Fruit fly (Drosophila melanogaster) whole organism, embryonic: ENCODE results near the gene CG13039.

ENCODE experiments used
- CG1024 ChIP-seq: fragments of 200-800 bp; sonication (Bioruptor generic); IDR thresholded peaks from 2 replicates; pipeline ENCODE4 v1.3.6; 2022; ENCODE audit warnings: missing biosample characterization, missing genetic modification characterization
- CG10565 ChIP-seq: fragments of 200-800 bp; sonication (Bioruptor generic); optimal IDR thresholded peaks from 3 replicates; lab custom pipeline; 2016; ENCODE audit warnings: missing biosample characterization, mild to moderate bottlenecking, missing genetic modification characterization
- CG12942 ChIP-seq: fragments of 200-800 bp; sonication (Bioruptor generic); optimal IDR thresholded peaks from 3 replicates; lab custom pipeline; 2016; ENCODE audit warnings: missing biosample characterization, missing genetic modification characterization
- CG13624 ChIP-seq: fragments of 200-800 bp; sonication (Bioruptor generic); optimal IDR thresholded peaks from 2 replicates; lab custom pipeline; 2016; ENCODE audit warnings: missing biosample characterization, missing genetic modification characterization
- CG13775 ChIP-seq: fragments of 200-800 bp; sonication (Bioruptor generic); optimal IDR thresholded peaks from 3 replicates; lab custom pipeline; 2017; ENCODE audit warnings: missing biosample characterization, mild to moderate bottlenecking, missing genetic modification characterization
- CG14441 ChIP-seq: fragments of 200-800 bp; sonication (Bioruptor generic); IDR thresholded peaks from 2 replicates; pipeline ENCODE4 v1.3.6; 2022; ENCODE audit warnings: missing biosample characterization, missing genetic modification characterization
- CG14710 ChIP-seq: fragments of 200-800 bp; sonication (Bioruptor generic); optimal IDR thresholded peaks from 3 replicates; lab custom pipeline; 2019; ENCODE audit warnings: missing biosample characterization, mild to moderate bottlenecking, missing genetic modification characterization, moderate library complexity
- CG14860 ChIP-seq: fragments of 200-800 bp; sonication (Bioruptor generic); IDR thresholded peaks from 3 replicates; pipeline ENCODE4 v1.3.6; 2022; ENCODE audit warnings: missing biosample characterization, missing genetic modification characterization; ENCODE audit not compliant: partially characterized antibody
- CG15514 ChIP-seq: fragments of 200-800 bp; sonication (Bioruptor generic); optimal IDR thresholded peaks from 3 replicates; lab custom pipeline; 2017; ENCODE audit warnings: missing biosample characterization, missing genetic modification characterization, mild to moderate bottlenecking, moderate library complexity, missing genetic modification reagents
- CG17829 ChIP-seq: fragments of 200-800 bp; optimal IDR thresholded peaks from 2 replicates; lab custom pipeline; 2019; ENCODE audit warnings: missing biosample characterization, mild to moderate bottlenecking, missing genetic modification characterization, moderate library complexity
- CG2875 ChIP-seq: fragments of 200-800 bp; sonication (Bioruptor generic); optimal IDR thresholded peaks from 2 replicates; lab custom pipeline; 2017; ENCODE audit warnings: missing biosample characterization, mild to moderate bottlenecking, missing genetic modification characterization, missing genetic modification reagents
- CG30403 ChIP-seq: fragments of 200-800 bp; sonication (Bioruptor generic); optimal IDR thresholded peaks from 3 replicates; lab custom pipeline; 2016; ENCODE audit warnings: missing biosample characterization, missing genetic modification characterization
- CG32767 ChIP-seq: fragments of 200-800 bp; sonication (Bioruptor generic); IDR thresholded peaks from 2 replicates; pipeline ENCODE4 v1.3.6; 2022; ENCODE audit warnings: missing biosample characterization, missing genetic modification characterization
- CG3726 ChIP-seq: fragments of 200-800 bp; sonication (Bioruptor generic); IDR thresholded peaks from 3 replicates; pipeline ENCODE4, ENCODE4 v1.3.6; 2022; ENCODE audit warnings: missing biosample characterization, missing genetic modification characterization
- CG4282 ChIP-seq: fragments of 200-800 bp; sonication (Bioruptor generic); optimal IDR thresholded peaks from 2 replicates; lab custom pipeline; 2016; ENCODE audit warnings: missing biosample characterization, missing genetic modification characterization
- CG6272 ChIP-seq: fragments of 200-800 bp; sonication (Bioruptor generic); IDR thresholded peaks from 2 replicates; pipeline ENCODE4 v1.3.6; 2022; ENCODE audit warnings: missing biosample characterization, missing genetic modification characterization
- CG8478 ChIP-seq: fragments of >200 bp; optimal IDR thresholded peaks from 2 replicates; lab custom pipeline; 2018
- CG9215 ChIP-seq: fragments of 200-800 bp; sonication (Bioruptor generic); IDR thresholded peaks from 2 replicates; pipeline ENCODE4 v1.3.6; 2022; ENCODE audit warnings: missing biosample characterization, missing genetic modification characterization
- CHES-1-like ChIP-seq: fragments of 200-800 bp; sonication (Bioruptor generic); optimal IDR thresholded peaks from 2 replicates; lab custom pipeline; 2016; ENCODE audit warnings: missing biosample characterization, missing genetic modification characterization
- CrebB ChIP-seq: fragments of 200-800 bp; sonication (Bioruptor generic); optimal IDR thresholded peaks from 3 replicates; lab custom pipeline; 2018; ENCODE audit warnings: missing biosample characterization, mild to moderate bottlenecking, missing genetic modification characterization
- D ChIP-seq, 2 experiments: fragments of 200-800 bp in 1 of 2; fragments of >200 bp in 1 of 2; sonication (Bioruptor generic) in 1 of 2; optimal IDR thresholded peaks; 2 replicates in 1 of 2; 3 replicates in 1 of 2; lab custom pipeline; 2017; ENCODE audit warnings: mild to moderate bottlenecking in 1 of 2, missing biosample characterization in 1 of 2, missing genetic modification characterization in 1 of 2, missing genetic modification reagents in 1 of 2
- Dp ChIP-seq: fragments of 200-800 bp; sonication (Bioruptor generic); optimal IDR thresholded peaks from 2 replicates; lab custom pipeline; 2018; ENCODE audit warnings: missing biosample characterization, mild to moderate bottlenecking, missing genetic modification characterization, moderate library complexity
- E2f2 ChIP-seq: fragments of 200-800 bp; sonication (Bioruptor generic); IDR thresholded peaks from 2 replicates; pipeline ENCODE4 v1.3.6; 2022; ENCODE audit warnings: missing biosample characterization, missing genetic modification characterization
- Ets65A ChIP-seq: fragments of 200-800 bp; sonication (Bioruptor generic); peaks from one replicate; lab custom pipeline; 2016; ENCODE audit warnings: missing biosample characterization, missing genetic modification characterization
- HmgZ ChIP-seq: fragments of 200-800 bp; sonication (Bioruptor generic); optimal IDR thresholded peaks from 2 replicates; lab custom pipeline; 2018; ENCODE audit warnings: missing biosample characterization, mild to moderate bottlenecking, missing genetic modification characterization
- Hmr ChIP-seq: fragments of 200-800 bp; sonication (Bioruptor generic); optimal IDR thresholded peaks from 3 replicates; lab custom pipeline; 2017; ENCODE audit warnings: mild to moderate bottlenecking, missing biosample characterization, missing genetic modification reagents, missing genetic modification characterization
- Hr51 ChIP-seq, 2 experiments: fragments of 200-800 bp; sonication (Bioruptor generic); optimal IDR thresholded peaks; 2 replicates in 1 of 2; 3 replicates in 1 of 2; lab custom pipeline; 2016 to 2018; ENCODE audit warnings: missing biosample characterization in 2 of 2, missing genetic modification characterization in 2 of 2, mild to moderate bottlenecking in 1 of 2, moderate library complexity in 1 of 2
- Jarid2 ChIP-seq: fragments of 200-800 bp; sonication (Bioruptor generic); optimal IDR thresholded peaks from 3 replicates; lab custom pipeline; 2017; ENCODE audit warnings: mild to moderate bottlenecking, missing biosample characterization, missing genetic modification reagents, missing genetic modification characterization
- MBD-R2 ChIP-seq: fragments of 200-800 bp; sonication (Bioruptor generic); IDR thresholded peaks from 2 replicates; pipeline ENCODE4 v1.3.6; 2022; ENCODE audit warnings: missing biosample characterization, missing genetic modification characterization
- NC2α ChIP-seq: fragments of 200-800 bp; sonication (Bioruptor generic); optimal IDR thresholded peaks from 2 replicates; lab custom pipeline; 2016; ENCODE audit warnings: missing biosample characterization, missing genetic modification characterization
- Ravus ChIP-seq: fragments of 200-800 bp; sonication (Bioruptor generic); IDR thresholded peaks from 2 replicates; pipeline ENCODE4 v1.3.6; 2022; ENCODE audit warnings: missing biosample characterization, missing genetic modification characterization
- Sin3A ChIP-seq: fragments of >200 bp; optimal IDR thresholded peaks from 2 replicates; lab custom pipeline; 2018
- ara ChIP-seq: fragments of 200-800 bp; sonication (Bioruptor generic); IDR thresholded peaks from 2 replicates; pipeline ENCODE4 v1.3.6; 2022; ENCODE audit warnings: missing biosample characterization, missing genetic modification characterization
- btn ChIP-seq: fragments of 200-800 bp; sonication (Bioruptor generic); optimal IDR thresholded peaks from 2 replicates; lab custom pipeline; 2016; ENCODE audit warnings: missing biosample characterization, missing genetic modification characterization
- chif ChIP-seq, 2 experiments: fragments of 200-800 bp; sonication (Bioruptor generic); optimal IDR thresholded peaks; 3 replicates each; lab custom pipeline; 2016; ENCODE audit warnings: missing biosample characterization in 2 of 2, missing genetic modification characterization in 2 of 2
- cwo ChIP-seq: fragments of 200-800 bp; sonication (Bioruptor generic); optimal IDR thresholded peaks from 3 replicates; lab custom pipeline; 2017; ENCODE audit warnings: missing biosample characterization, missing genetic modification characterization, mild to moderate bottlenecking, moderate library complexity, missing genetic modification reagents
- dysf ChIP-seq: fragments of 200-800 bp; sonication (Bioruptor generic); IDR thresholded peaks from 3 replicates; pipeline ENCODE4 v1.3.6; 2022; ENCODE audit warnings: missing biosample characterization, missing genetic modification characterization
- emc ChIP-seq: fragments of 200-800 bp; sonication (Bioruptor generic); optimal IDR thresholded peaks from 2 replicates; lab custom pipeline; 2016; ENCODE audit warnings: missing biosample characterization, missing genetic modification characterization
- ems ChIP-seq: fragments of 200-800 bp; sonication (Bioruptor generic); optimal IDR thresholded peaks from 3 replicates; lab custom pipeline; 2016; ENCODE audit warnings: missing biosample characterization, missing genetic modification characterization
- en ChIP-seq: fragments of 200-800 bp; sonication (Bioruptor generic); optimal IDR thresholded peaks from 2 replicates; lab custom pipeline; 2016; ENCODE audit warnings: missing biosample characterization, missing genetic modification characterization
- fd3F ChIP-seq: fragments of 200-800 bp; sonication (Bioruptor generic); optimal IDR thresholded peaks from 2 replicates; lab custom pipeline; 2018; ENCODE audit warnings: missing biosample characterization, mild to moderate bottlenecking, missing genetic modification characterization, moderate library complexity
- fd64A ChIP-seq: fragments of 200-800 bp; sonication (Bioruptor generic); optimal IDR thresholded peaks from 3 replicates; lab custom pipeline; 2018; ENCODE audit warnings: missing biosample characterization, mild to moderate bottlenecking, missing genetic modification characterization
- grn ChIP-seq: fragments of 200-800 bp; sonication (Bioruptor generic); optimal IDR thresholded peaks from 3 replicates; lab custom pipeline; 2017; ENCODE audit warnings: missing biosample characterization, missing genetic modification characterization
- luna ChIP-seq: fragments of 200-800 bp; sonication (Bioruptor generic); optimal IDR thresholded peaks from 2 replicates; lab custom pipeline; 2016; ENCODE audit warnings: missing biosample characterization, missing genetic modification characterization
- nerfin-1 ChIP-seq: fragments of 200-800 bp; sonication (Bioruptor generic); optimal IDR thresholded peaks from 3 replicates; lab custom pipeline; 2019; ENCODE audit warnings: missing biosample characterization, mild to moderate bottlenecking, missing genetic modification characterization, moderate library complexity
- phol ChIP-seq: fragments of 200-800 bp; sonication (Bioruptor generic); optimal IDR thresholded peaks from 3 replicates; lab custom pipeline; 2018; ENCODE audit warnings: missing biosample characterization, mild to moderate bottlenecking, missing genetic modification characterization, moderate library complexity
- slp2 ChIP-seq: fragments of 200-800 bp; sonication (Bioruptor generic); optimal IDR thresholded peaks from 2 replicates; lab custom pipeline; 2016; ENCODE audit warnings: missing biosample characterization, missing genetic modification characterization
- so ChIP-seq: fragments of 200-800 bp; sonication (Bioruptor generic); IDR thresholded peaks from 3 replicates; pipeline ENCODE4 v1.3.6; 2022; ENCODE audit warnings: missing biosample characterization, missing genetic modification characterization
- vnd ChIP-seq: fragments of 200-800 bp; sonication (Bioruptor generic); IDR thresholded peaks from 3 replicates; pipeline ENCODE4 v1.3.6; 2022; ENCODE audit warnings: missing biosample characterization, missing genetic modification characterization; ENCODE audit not compliant: partially characterized antibody
- vvl ChIP-seq: fragments of 200-800 bp; sonication (Bioruptor generic); IDR thresholded peaks from 2 replicates; pipeline ENCODE4 v1.3.6; 2022; ENCODE audit warnings: missing biosample characterization, missing genetic modification characterization
- zfh1 ChIP-seq: fragments of 200-800 bp; sonication (Bioruptor generic); IDR thresholded peaks from 3 replicates; pipeline ENCODE4 v1.3.6; 2022; ENCODE audit warnings: missing biosample characterization, missing genetic modification characterization

CG13039 gene

dm6 chr3L:16351770-16352429 lies 25.3 kb upstream of the CG13039 start, which contains the start of the genes Golgin104 and Tcs3 (continued):
- TF ChIP-seq CG14860 (GFP tag; lab: Robert Waterston, UW) = no peak
- TF ChIP-seq luna = no peak
- TF ChIP-seq Ets65A (GFP tag; lab: Kevin White, UChicago) = no peak
- TF ChIP-seq CG10565 (GFP tag; lab: Kevin White, UChicago) = no peak
- TF ChIP-seq cwo (GFP tag; lab: Kevin White, UChicago) = no peak
- TF ChIP-seq dysf (GFP tag; lab: Robert Waterston, UW) = no peak
- no peak for TF ChIP-seq btn (GFP tag; lab: Kevin White, UChicago)
- TF ChIP-seq zfh1 (GFP tag; lab: Robert Waterston, UW) = no peak
- no peak for TF ChIP-seq Ravus (GFP tag; lab: Robert Waterston, UW)
- no peak for TF ChIP-seq ara
- TF ChIP-seq CG4282 = no peak
- TF ChIP-seq Dp (GFP tag; lab: Kevin White, UChicago) = peak; percentile 45
- TF ChIP-seq ems (GFP tag; lab: Kevin White, UChicago) = no peak
- peak; percentile 30 for TF ChIP-seq CG14710 (tag; lab: Kevin White, UChicago)
- peak; percentile 19; the same call in 1 of the 2 replicates for TF ChIP-seq vvl (GFP tag; lab: Robert Waterston, UW)
- no peak for TF ChIP-seq Hmr (GFP tag; lab: Kevin White, UChicago)
- TF ChIP-seq fd3F (GFP tag; lab: Kevin White, UChicago) = no peak
- peak; percentile 63 for TF ChIP-seq HmgZ (tag; lab: Kevin White, UChicago)
- TF ChIP-seq CG17829 (tag; lab: Kevin White, UChicago) = no peak
- TF ChIP-seq fd64A = no peak
- TF ChIP-seq nerfin-1 = no peak
- peak; percentile 36 for TF ChIP-seq CG15514 (GFP tag; lab: Kevin White, UChicago)
- no peak for TF ChIP-seq CG14441 (GFP tag; lab: Robert Waterston, UW)
- TF ChIP-seq emc (GFP tag; lab: Kevin White, UChicago) = no peak
- TF ChIP-seq CG1024 = no peak
- TF ChIP-seq CG2875 = no peak
- no peak for TF ChIP-seq slp2
- no peak for TF ChIP-seq CG8478 (lab: Kevin White, UChicago)
- TF ChIP-seq CG30403 (GFP tag; lab: Kevin White, UChicago) = no peak
- TF ChIP-seq NC2α (GFP tag; lab: Kevin White, UChicago) = no peak
- peak; percentile 99 for TF ChIP-seq MBD-R2 (GFP tag; lab: Robert Waterston, UW)
- TF ChIP-seq CG32767 (GFP tag; lab: Robert Waterston, UW) = no peak
- TF ChIP-seq Sin3A = peak; percentile 69
- TF ChIP-seq CrebB (tag; lab: Kevin White, UChicago) = no peak
- no peak for TF ChIP-seq Jarid2 (GFP tag; lab: Kevin White, UChicago)
- TF ChIP-seq en (GFP tag; lab: Kevin White, UChicago) = no peak
- no peak for TF ChIP-seq CG9215 (GFP tag; lab: Robert Waterston, UW)
- no peak for TF ChIP-seq D (optimal IDR thresholded peaks at IDR 0.05; lab: Kevin White, UChicago)
- TF ChIP-seq D (GFP tag; optimal IDR thresholded peaks at IDR 0.05; lab: Kevin White, UChicago) = no peak
- TF ChIP-seq CHES-1-like (GFP tag; lab: Kevin White, UChicago) = peak; percentile 32
- TF ChIP-seq E2f2 (GFP tag; lab: Robert Waterston, UW) = peak; percentile 59
- TF ChIP-seq CG3726 (GFP tag; lab: Robert Waterston, UW) = no peak
- no peak for TF ChIP-seq vnd (GFP tag; lab: Robert Waterston, UW)
- TF ChIP-seq chif (GFP tag; optimal IDR thresholded peaks at IDR 0.05; lab: Kevin White, UChicago) = no peak
- no peak for TF ChIP-seq CG13624 (GFP tag; lab: Kevin White, UChicago)
- TF ChIP-seq so = no peak
- TF ChIP-seq phol (tag; lab: Kevin White, UChicago) = peak; percentile 4
- no peak for TF ChIP-seq Hr51 (GFP tag; optimal IDR thresholded peaks at IDR 0.05; lab: Kevin White, UChicago)
- no peak for TF ChIP-seq CG13775 (GFP tag; lab: Kevin White, UChicago)
- TF ChIP-seq CG6272 (GFP tag; lab: Robert Waterston, UW) = no peak
- TF ChIP-seq grn = no peak
- no peak for TF ChIP-seq CG12942
